Worm (Caenorhabditis elegans): ENCODE measurements around the gene F52C9.3.

DNA sequence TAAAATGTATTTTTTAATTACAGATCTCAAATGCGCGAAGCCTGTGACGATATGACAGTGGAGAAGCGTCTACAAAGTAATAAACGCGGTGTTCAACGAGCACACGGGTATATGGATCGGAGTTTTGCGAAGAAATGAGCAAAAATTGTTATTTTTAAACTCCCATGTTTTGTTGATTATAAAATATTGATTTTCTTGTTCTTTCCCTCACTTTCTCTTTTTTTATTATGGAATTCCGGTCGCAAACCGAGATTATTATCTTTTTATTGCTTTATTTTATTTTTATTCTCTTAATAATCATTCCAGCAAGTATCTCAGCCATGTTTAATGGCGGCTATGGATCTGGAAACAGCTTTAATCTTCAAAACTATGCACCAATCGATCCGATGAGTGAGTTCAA lies 10.7 kb upstream of the F52C9.3 start, which contains the start of gene pqe-1:
- TF ChIP-seq nhr-237 (tag; optimal IDR thresholded peaks at IDR 0.05) (no peak), ztf-11 (tag; optimal IDR thresholded peaks at IDR 0.05) (no peak), peb-1 (tag; optimal IDR thresholded peaks at IDR 0.05) (no peak), unc-62 (GFP tag; optimal IDR thresholded peaks at IDR 0.05) (no peak), blmp-1 (tag; optimal IDR thresholded peaks at IDR 0.05; ENCODE audit: insufficient read depth) (no peak), ceh-16 (tag; optimal IDR thresholded peaks at IDR 0.05) (no peak), nhr-10 (tag; optimal IDR thresholded peaks at IDR 0.05) (no peak), lin-13 (GFP tag; optimal IDR thresholded peaks at IDR 0.05) (no peak), nhr-11 (tag; optimal IDR thresholded peaks at IDR 0.05) (no peak)

Data from whole organism, L2 larva.